Worm (Caenorhabditis elegans) whole organism, L1 larva: ENCODE results near the gene F47G3.4.

Experiments
- C34B4.2 ChIP-seq: sonication (generic microtip); optimal IDR thresholded peaks from 2 replicates; lab custom pipeline; 2017; ENCODE audit warnings: mild to moderate bottlenecking, missing genetic modification characterization, missing compliant biosample characterization
- aha-1 ChIP-seq: fragments of 150-350 bp; optimal IDR thresholded peaks from 2 replicates; lab custom pipeline; 2014; ENCODE audit warnings: missing biosample characterization, missing genetic modification characterization
- alr-1 ChIP-seq: fragments of 200-800 bp; sonication (Bioruptor generic); optimal IDR thresholded peaks from 2 replicates; lab custom pipeline; 2018; ENCODE audit warnings: borderline replicate concordance, mild to moderate bottlenecking, missing genetic modification characterization, missing compliant biosample characterization
- aly-2 ChIP-seq: fragments of 150-350 bp; optimal IDR thresholded peaks from 2 replicates; lab custom pipeline; 2014; ENCODE audit warnings: missing biosample characterization, missing genetic modification characterization
- ama-1 ChIP-seq: fragments of 150-350 bp; optimal IDR thresholded peaks from 2 replicates; lab custom pipeline; 2014
- ceh-63 ChIP-seq: fragments of 200-800 bp; sonication (Bioruptor generic); optimal IDR thresholded peaks from 2 replicates; lab custom pipeline; 2018; ENCODE audit warnings: mild to moderate bottlenecking, missing genetic modification characterization, missing compliant biosample characterization
- ceh-8 ChIP-seq: fragments of 200-800 bp; sonication (Bioruptor generic); optimal IDR thresholded peaks from 2 replicates; lab custom pipeline; 2018; ENCODE audit warnings: mild to moderate bottlenecking, missing genetic modification characterization, moderate library complexity, missing compliant biosample characterization
- dsc-1 ChIP-seq: sonication (generic microtip); optimal IDR thresholded peaks from 2 replicates; lab custom pipeline; 2016; ENCODE audit warnings: mild to moderate bottlenecking, missing genetic modification characterization, missing compliant biosample characterization
- egl-13 ChIP-seq: sonication (generic microtip); optimal IDR thresholded peaks from 2 replicates; lab custom pipeline; 2016; ENCODE audit warnings: missing genotype, missing genetic modification reagents, missing genetic modification characterization, missing compliant biosample characterization
- elt-2 ChIP-seq: sonication (generic microtip); optimal IDR thresholded peaks from 2 replicates; lab custom pipeline; 2016; ENCODE audit warnings: missing genetic modification characterization, mild to moderate bottlenecking, inconsistent platforms, missing compliant biosample characterization, missing genetic modification reagents
- elt-3 ChIP-seq, 6 experiments: fragments of 150-350 bp in 1 of 6; sonication (generic microtip); optimal IDR thresholded peaks; 2 replicates each; lab custom pipeline; 2017 to 2018; ENCODE audit warnings: missing biosample characterization in 6 of 6, missing genetic modification characterization in 6 of 6, inconsistent platforms in 1 of 6
- hpl-2 ChIP-seq: fragments of 150-350 bp; optimal IDR thresholded peaks from 2 replicates; lab custom pipeline; 2014; ENCODE audit warnings: missing biosample characterization, missing genetic modification reagents, missing genetic modification characterization
- irx-1 ChIP-seq: sonication (generic microtip); optimal IDR thresholded peaks from 2 replicates; lab custom pipeline; 2016; ENCODE audit warnings: missing genetic modification characterization, missing compliant biosample characterization
- jun-1 ChIP-seq: fragments of 150-350 bp; optimal IDR thresholded peaks from 2 replicates; lab custom pipeline; 2014; ENCODE audit warnings: missing biosample characterization, missing genetic modification reagents, missing genetic modification characterization
- lin-14 ChIP-seq: fragments of 200-800 bp; sonication (Bioruptor generic); optimal IDR thresholded peaks from 2 replicates; lab custom pipeline; 2018; ENCODE audit warnings: mild to moderate bottlenecking, missing genetic modification characterization, moderate library complexity, missing compliant biosample characterization
- lin-15B ChIP-seq: fragments of 150-350 bp; sonication (generic microtip); optimal IDR thresholded peaks from 3 replicates; lab custom pipeline; 2014; ENCODE audit warnings: missing biosample characterization, missing genetic modification characterization
- lin-35 ChIP-seq, 2 experiments: fragments of 150-350 bp; optimal IDR thresholded peaks; 2 replicates each; lab custom pipeline; 2014; ENCODE audit warnings: missing biosample characterization in 2 of 2, missing genetic modification characterization in 2 of 2, missing genetic modification reagents in 2 of 2
- lin-39 ChIP-seq: fragments of 150-350 bp; optimal IDR thresholded peaks from 2 replicates; lab custom pipeline; 2014; ENCODE audit warnings: missing biosample characterization, missing genetic modification reagents, missing genetic modification characterization
- lsy-2 ChIP-seq, 2 experiments: fragments of 150-350 bp; optimal IDR thresholded peaks; 2 replicates each; lab custom pipeline; 2014; ENCODE audit warnings: missing biosample characterization in 2 of 2, missing genetic modification characterization in 2 of 2
- mab-9 ChIP-seq: fragments of 200-800 bp; sonication (Bioruptor generic); IDR thresholded peaks from 2 replicates; pipeline ENCODE4 v1.3.6; 2022; ENCODE audit warnings: missing genetic modification reagents, missing genetic modification characterization, missing compliant biosample characterization
- mdl-1 ChIP-seq, 2 experiments: fragments of 150-350 bp; optimal IDR thresholded peaks; 2 replicates each; lab custom pipeline; 2014 to 2017; ENCODE audit warnings: missing biosample characterization in 2 of 2, missing genetic modification characterization in 2 of 2, inconsistent platforms in 1 of 2
- mef-2 ChIP-seq: fragments of 150-350 bp; optimal IDR thresholded peaks from 2 replicates; lab custom pipeline; 2014; ENCODE audit warnings: missing biosample characterization, missing genetic modification characterization
- nhr-11 ChIP-seq: fragments of 150-350 bp; optimal IDR thresholded peaks from 2 replicates; lab custom pipeline; 2014; ENCODE audit warnings: missing biosample characterization, missing genetic modification characterization
- nhr-20 ChIP-seq: sonication (generic microtip); optimal IDR thresholded peaks from 2 replicates; lab custom pipeline; 2016; ENCODE audit warnings: mild to moderate bottlenecking, missing genetic modification characterization, missing compliant biosample characterization
- nhr-28 ChIP-seq: fragments of 150-350 bp; optimal IDR thresholded peaks from 2 replicates; lab custom pipeline; 2014; ENCODE audit warnings: missing biosample characterization, missing genetic modification characterization
- nhr-71 ChIP-seq: sonication (generic microtip); optimal IDR thresholded peaks from 2 replicates; lab custom pipeline; 2016; ENCODE audit warnings: mild to moderate bottlenecking, missing genetic modification characterization, moderate library complexity, missing compliant biosample characterization
- nhr-76 ChIP-seq: sonication (generic microtip); optimal IDR thresholded peaks from 2 replicates; lab custom pipeline; 2017; ENCODE audit warnings: missing biosample characterization, missing genetic modification characterization
- nhr-85 ChIP-seq: sonication (generic microtip); peaks from one replicate; lab custom pipeline; 2016; ENCODE audit warnings: missing genetic modification characterization, inconsistent platforms, missing compliant biosample characterization
- nhr-90 ChIP-seq: sonication (generic microtip); optimal IDR thresholded peaks from 2 replicates; lab custom pipeline; 2016; ENCODE audit warnings: mild to moderate bottlenecking, missing genetic modification characterization, missing compliant biosample characterization; ENCODE audit not compliant: poor library complexity
- pqm-1 ChIP-seq: sonication (generic microtip); optimal IDR thresholded peaks from 3 replicates; lab custom pipeline; 2017; ENCODE audit warnings: missing biosample characterization, missing genetic modification characterization
- rnt-1 ChIP-seq: sonication (generic microtip); optimal IDR thresholded peaks from 2 replicates; lab custom pipeline; 2016; ENCODE audit warnings: mild to moderate bottlenecking, missing genetic modification characterization, moderate library complexity, missing compliant biosample characterization
- skn-1 ChIP-seq: fragments of 150-350 bp; optimal IDR thresholded peaks from 2 replicates; lab custom pipeline; 2014; ENCODE audit warnings: missing biosample characterization, missing genetic modification characterization
- snpc-4 ChIP-seq: fragments of 150-350 bp; optimal IDR thresholded peaks from 2 replicates; lab custom pipeline; 2014; ENCODE audit warnings: missing biosample characterization, missing genetic modification characterization
- sox-4 ChIP-seq: sonication (generic microtip); optimal IDR thresholded peaks from 2 replicates; lab custom pipeline; 2016; ENCODE audit warnings: missing genetic modification characterization, missing compliant biosample characterization
- sptf-1 ChIP-seq: fragments of 150-350 bp; optimal IDR thresholded peaks from 2 replicates; lab custom pipeline; 2014; ENCODE audit warnings: missing biosample characterization, missing genetic modification characterization
- tlp-1 ChIP-seq: fragments of 150-350 bp; optimal IDR thresholded peaks from 2 replicates; lab custom pipeline; 2014; ENCODE audit warnings: missing biosample characterization, missing genetic modification characterization
- unc-86 ChIP-seq: sonication (generic microtip); optimal IDR thresholded peaks from 2 replicates; lab custom pipeline; 2016; ENCODE audit warnings: missing genetic modification characterization, missing compliant biosample characterization
- unc-98 ChIP-seq: fragments of 200-800 bp; sonication (Bioruptor generic); IDR thresholded peaks from 2 replicates; pipeline ENCODE4 v1.3.6; 2022; ENCODE audit warnings: missing genetic modification characterization, missing compliant biosample characterization
- vab-15 ChIP-seq: sonication (generic microtip); optimal IDR thresholded peaks from 2 replicates; lab custom pipeline; 2017; ENCODE audit warnings: missing genotype, mild to moderate bottlenecking, missing genetic modification characterization, missing compliant biosample characterization
- xbp-1 ChIP-seq: sonication (generic microtip); optimal IDR thresholded peaks from 2 replicates; lab custom pipeline; 2016; ENCODE audit warnings: missing genetic modification characterization, missing compliant biosample characterization
- zip-4 ChIP-seq: fragments of 200-800 bp; sonication (Bioruptor generic); optimal IDR thresholded peaks from 2 replicates; lab custom pipeline; 2018; ENCODE audit warnings: mild to moderate bottlenecking, missing genetic modification characterization, moderate library complexity, missing compliant biosample characterization

Gene F47G3.4

DNA sequence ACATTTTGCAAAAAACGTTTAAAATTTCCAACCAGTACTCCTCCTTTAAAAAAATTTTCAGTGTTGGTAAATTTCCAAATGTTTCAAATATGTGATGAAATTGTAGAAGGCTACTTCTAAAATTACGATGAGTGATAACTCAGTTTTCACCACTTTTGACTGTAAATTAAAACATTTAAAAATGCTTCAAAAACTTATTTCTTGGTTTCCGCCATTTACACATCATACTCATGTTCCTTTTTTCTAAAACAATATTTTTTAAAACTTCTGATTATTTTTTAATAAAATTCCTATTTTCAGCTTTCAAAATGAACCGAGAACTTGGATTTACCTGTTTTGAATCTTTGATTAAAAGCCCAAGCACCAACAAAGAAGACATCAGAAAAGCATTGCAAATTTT is 22.3 kb downstream of the F47G3.4 start, which contains the start of gene C43H6.4:
Gene C43H6.4 (plus strand): TSS at position 301 of the 400 bp plus-strand sequence.
- TF ChIP-seq aly-2 (tag; lab: Kevin White, UChicago): no peak
- no peak for TF ChIP-seq nhr-11
- TF ChIP-seq skn-1 (tag; lab: Kevin White, UChicago): no peak
- TF ChIP-seq elt-2 (tag; lab: Kevin White, UChicago): no peak
- TF ChIP-seq nhr-28 (tag; lab: Kevin White, UChicago): no peak
- TF ChIP-seq nhr-71: no peak
- TF ChIP-seq nhr-76 (tag; lab: Kevin White, UChicago): no peak
- TF ChIP-seq unc-86 (tag; lab: Kevin White, UChicago): no peak

DNA sequence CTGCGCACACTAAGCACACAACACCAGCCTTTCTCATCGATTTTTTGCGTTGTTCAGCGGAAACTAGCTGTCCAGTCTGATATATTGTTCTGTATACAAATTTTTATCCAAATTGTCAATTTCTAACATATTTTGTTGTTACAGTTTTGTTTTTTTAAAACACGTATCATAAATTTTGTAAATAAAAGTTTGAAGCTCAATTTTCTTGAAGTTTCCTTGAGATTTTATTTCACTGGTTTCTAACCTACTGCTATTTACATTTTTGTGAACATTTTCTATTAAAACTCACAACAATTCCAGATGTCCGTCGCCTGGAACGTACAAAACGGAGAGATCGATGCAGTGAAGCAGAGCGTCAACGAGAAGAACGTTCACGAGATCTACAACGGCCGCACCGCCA is 25.8 kb downstream of the F47G3.4 start, which contains the start of gene mtpn-1:
Gene mtpn-1 (plus strand): TSS at position 301 of the 400 bp plus-strand sequence.
- TF ChIP-seq mdl-1 (tag; optimal IDR thresholded peaks at IDR 0.05; lab: Kevin White, UChicago): no peak
- TF ChIP-seq nhr-85 (tag; lab: Kevin White, UChicago): peak; percentile 56

DNA sequence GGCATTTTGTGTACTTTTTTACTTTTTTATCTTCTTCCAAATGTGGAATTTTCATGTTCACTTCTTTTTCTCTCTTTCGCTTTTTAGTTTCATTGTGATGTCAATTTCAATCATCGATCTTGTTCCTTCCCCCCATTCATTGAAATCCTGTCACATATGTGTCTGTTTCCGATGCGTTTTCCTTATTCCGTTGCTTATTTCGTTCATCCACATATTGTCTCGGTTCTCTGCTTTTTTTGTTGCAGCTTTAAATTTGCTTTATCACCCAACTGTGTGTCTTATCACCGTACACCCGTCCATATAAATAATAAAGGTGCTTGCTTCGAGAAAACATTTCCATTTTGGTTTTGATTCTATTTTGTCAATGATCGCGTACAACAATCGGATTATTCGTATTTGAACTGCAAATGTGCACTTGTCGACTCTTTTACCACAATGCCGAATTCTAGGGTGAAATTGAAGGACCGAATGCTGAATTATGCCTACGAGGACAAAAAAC is 27.9 kb downstream of the F47G3.4 start, which contains the start of the genes C43H6.12 and trpp-12:
Gene C43H6.12 (plus strand): TSS at position 365 of the 499 bp plus-strand sequence.
Gene trpp-12 (plus strand): TSS at position 449 of the 499 bp plus-strand sequence.
- TF ChIP-seq ceh-63 (GFP tag; lab: Kevin White, UChicago) (no peak), unc-98 (GFP tag; lab: Robert Waterston, UW) (no peak), tlp-1 (no peak)

DNA sequence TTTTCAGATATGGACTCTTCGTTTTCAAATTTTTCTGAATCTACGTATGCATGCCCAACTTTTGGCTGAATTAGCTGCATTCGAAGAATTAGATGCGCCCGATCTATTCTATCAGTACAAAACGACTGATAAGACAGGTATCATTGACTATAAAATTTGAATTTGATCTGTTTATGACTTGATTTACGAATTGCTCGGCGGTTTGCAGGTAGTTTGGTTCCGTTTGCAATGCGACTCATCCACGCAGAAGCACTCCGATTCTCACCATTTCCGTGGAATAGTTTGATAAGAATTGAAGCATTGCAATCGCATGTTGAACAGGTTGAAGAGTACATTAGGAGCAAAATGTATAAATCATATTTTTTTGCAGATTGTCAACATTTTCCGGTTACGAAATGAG is 29.6 kb downstream of the F47G3.4 start:
- TF ChIP-seq elt-2 (tag; lab: Kevin White, UChicago) (peak; percentile 27), aha-1 (tag; lab: Kevin White, UChicago) (no peak)

DNA sequence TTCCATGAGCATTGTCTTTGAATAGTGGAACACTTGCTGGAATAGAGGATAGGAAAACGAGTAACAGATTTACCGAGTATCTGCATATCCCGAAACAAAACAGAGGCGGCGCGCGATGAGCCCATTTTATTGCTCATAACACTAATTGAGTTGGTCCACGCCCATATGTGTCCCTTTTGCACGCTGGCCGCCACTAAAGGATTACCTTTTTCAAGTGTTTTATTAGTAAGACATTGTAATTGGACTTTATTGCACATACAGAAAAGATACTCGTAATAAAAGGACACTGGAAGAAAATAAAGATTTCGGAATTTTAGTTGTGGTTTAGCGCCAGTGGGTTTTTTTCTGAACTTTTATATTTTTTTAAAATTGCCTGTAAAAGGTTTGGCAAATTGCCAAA is 31.9 kb downstream of the F47G3.4 start, which contains the start of gene hlh-15:
Gene hlh-15 (minus strand): TSS at position 101 of the 400 bp plus-strand sequence.
- TF ChIP-seq unc-86 (tag; lab: Kevin White, UChicago) (no peak), irx-1 (tag; lab: Kevin White, UChicago) (no peak), zip-4 (GFP tag; lab: Kevin White, UChicago) (no peak), mef-2 (tag; lab: Kevin White, UChicago) (no peak), lin-39 (tag; lab: Kevin White, UChicago) (no peak), C34B4.2 (tag; lab: Kevin White, UChicago) (no peak), jun-1 (no peak), lin-35 (GFP tag; optimal IDR thresholded peaks at IDR 0.05; lab: Kevin White, UChicago) (no peak), xbp-1 (tag; lab: Kevin White, UChicago) (no peak), nhr-90 (no peak)

DNA sequence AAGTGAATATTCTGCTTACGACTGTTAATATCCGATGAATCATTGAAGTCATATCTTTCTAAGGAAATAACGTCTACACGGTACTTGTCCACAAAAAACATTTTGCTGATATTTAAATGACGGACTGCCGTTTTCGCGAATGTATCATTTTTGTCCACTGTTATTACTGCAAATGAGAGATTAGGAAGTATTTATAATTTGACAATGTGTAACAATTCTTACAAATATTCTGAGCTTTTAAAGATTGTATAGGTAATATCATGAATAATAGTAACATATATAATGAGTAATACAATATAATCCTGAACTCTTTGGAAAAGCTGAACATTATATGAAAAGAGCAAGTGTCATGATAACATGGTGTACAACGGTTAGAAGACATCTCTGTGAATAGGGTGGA is 38.4 kb downstream of the F47G3.4 start, which contains the start of gene glr-7:
Gene glr-7 (minus strand): TSS at position 101 of the 400 bp plus-strand sequence.
- TF ChIP-seq lin-14 (no peak), rnt-1 (tag; lab: Kevin White, UChicago) (no peak), mef-2 (tag; lab: Kevin White, UChicago) (no peak), lsy-2 (tag; optimal IDR thresholded peaks at IDR 0.05; lab: Kevin White, UChicago) (no peak), lin-39 (tag; lab: Kevin White, UChicago) (no peak), snpc-4 (tag; lab: Kevin White, UChicago) (no peak), pqm-1 (tag; lab: Kevin White, UChicago) (no peak), nhr-90 (no peak), ama-1 (lab: Kevin White, UChicago) (no peak), sox-4 (tag; lab: Kevin White, UChicago) (no peak)

DNA sequence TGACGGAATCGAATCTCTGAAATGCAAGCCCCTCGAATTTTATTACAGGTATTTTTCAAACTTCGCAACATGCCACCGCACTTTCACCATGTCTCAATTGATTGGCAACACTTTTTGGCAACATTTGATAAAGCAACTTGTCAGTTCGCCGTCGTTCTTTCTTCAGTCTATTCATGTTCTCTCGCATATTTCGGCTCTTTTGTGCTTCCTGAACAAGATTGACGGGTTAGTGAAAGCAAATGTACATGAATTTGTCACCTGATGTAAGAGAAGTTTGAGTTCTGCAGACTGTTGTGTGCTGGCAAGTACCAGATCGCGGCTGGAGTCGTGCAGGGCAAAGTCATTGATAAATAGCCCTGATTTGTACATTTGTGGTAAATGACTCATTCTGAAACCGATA is 40.7 kb downstream of the F47G3.4 start:
- TF ChIP-seq vab-15 (no peak), lin-15B (tag; lab: Kevin White, UChicago) (no peak), sptf-1 (tag; lab: Kevin White, UChicago) (no peak), egl-13 (tag; lab: Kevin White, UChicago) (no peak), alr-1 (no peak), nhr-20 (tag; lab: Kevin White, UChicago) (no peak), ceh-8 (GFP tag; lab: Kevin White, UChicago) (no peak), sox-4 (tag; lab: Kevin White, UChicago) (no peak), hpl-2 (no peak), mab-9 (GFP tag; lab: Robert Waterston, UW) (no peak), nhr-11 (no peak), elt-3 (tag; optimal IDR thresholded peaks at IDR 0.05; lab: Kevin White, UChicago) (no peak), dsc-1 (tag; lab: Kevin White, UChicago) (no peak), rnt-1 (tag; lab: Kevin White, UChicago) (no peak)
